Fruit fly (Drosophila melanogaster) S2 (cell line): Measurements from ENCODE around the gene Dic2.

ENCODE experiments used
- CG8478 ChIP-seq: fragments of >200 bp; optimal IDR thresholded peaks from 2 replicates; lab custom pipeline; 2018
- CTCF ChIP-seq, 2 experiments: fragments of >200 bp; optimal IDR thresholded peaks; 2 replicates each; lab custom pipeline; 2018

DNA sequence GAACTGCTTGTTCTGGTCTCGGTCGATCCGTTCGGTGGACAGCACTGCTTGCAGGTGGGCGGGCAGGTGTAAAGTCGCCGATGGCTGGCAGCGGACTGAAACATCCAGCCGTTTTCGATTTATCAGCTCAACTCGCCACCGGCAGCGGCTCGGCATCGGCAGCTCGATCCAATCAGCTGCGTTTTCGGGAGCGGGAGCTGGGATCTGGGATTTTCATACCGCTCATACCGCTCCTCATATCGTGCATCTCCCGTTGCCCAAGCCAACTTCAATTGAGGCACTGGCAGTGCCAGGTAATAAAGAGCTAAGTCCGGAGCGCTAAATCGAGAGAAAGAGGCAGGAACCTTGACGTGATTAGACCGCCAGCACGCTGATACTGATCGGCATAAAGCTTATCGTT lies 11.1 kb upstream of the Dic2 start, which contains the start of gene MFS9:
- TF ChIP-seq CTCF (optimal IDR thresholded peaks at IDR 0.05; lab: Kevin White, UChicago) (no peak), CG8478 (no peak)
